Fruit fly (Drosophila melanogaster): ENCODE measurements around the gene CG10300.

DNA sequence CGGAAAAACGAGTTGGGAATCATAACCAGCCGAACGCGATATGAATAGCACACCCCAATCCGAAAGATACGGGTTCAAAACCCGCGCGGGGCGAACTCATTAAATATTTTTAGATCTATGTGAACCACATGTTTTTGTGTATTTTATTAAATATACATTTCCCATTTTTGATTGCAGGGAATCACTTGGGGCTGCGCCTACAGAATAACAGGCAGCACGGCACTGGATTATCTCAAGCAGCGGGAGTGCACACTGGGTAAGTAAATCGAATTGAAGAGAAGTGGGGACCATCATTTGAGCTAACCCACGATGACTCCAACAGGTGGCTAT lies 19.1 kb downstream of the CG10300 start:
- TF ChIP-seq psq (optimal IDR thresholded peaks at IDR 0.05) (no peak), ttk (optimal IDR thresholded peaks at IDR 0.05) (no peak), Myc (optimal IDR thresholded peaks at IDR 0.05) (no peak), h (optimal IDR thresholded peaks at IDR 0.05) (no peak), insv (optimal IDR thresholded peaks at IDR 0.05) (no peak), Sin3A (optimal IDR thresholded peaks at IDR 0.05) (no peak)
